Worm (Caenorhabditis elegans): ENCODE results near the gene ZK154.4.

ZK154.4 gene

DNA sequence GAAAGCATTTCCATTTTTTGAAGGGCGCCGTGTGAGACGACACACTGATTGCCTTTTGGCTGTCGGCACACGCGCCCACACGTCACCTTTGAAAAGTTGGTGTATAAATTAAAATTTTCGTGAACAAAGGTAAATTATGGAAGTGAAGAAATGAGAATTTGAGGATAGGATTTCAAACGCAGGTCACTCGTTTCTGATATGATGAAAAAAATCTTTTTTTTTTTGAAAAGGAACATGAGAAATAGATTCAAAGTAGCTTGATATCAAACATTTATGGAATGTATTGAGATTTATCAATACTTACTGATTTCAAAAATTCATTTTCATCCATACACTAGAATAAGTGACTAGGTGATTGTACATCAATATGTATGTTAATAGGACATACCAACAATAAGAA lies 35.3 kb upstream of the ZK154.4 start:
- TF ChIP-seq sea-2 (GFP tag; optimal IDR thresholded peaks at IDR 0.05) = no peak
- TF ChIP-seq nhr-28 (tag; optimal IDR thresholded peaks at IDR 0.05) = no peak
- no peak for TF ChIP-seq tbx-2 (tag; optimal IDR thresholded peaks at IDR 0.05)
- TF ChIP-seq pqm-1 (tag; optimal IDR thresholded peaks at IDR 0.05) = no peak
- no peak for TF ChIP-seq nfya-1 (tag; optimal IDR thresholded peaks at IDR 0.05; ENCODE audit: insufficient read depth)
- no peak for TF ChIP-seq fos-1 (tag; optimal IDR thresholded peaks at IDR 0.05)
- no peak for TF ChIP-seq pha-4 (tag; optimal IDR thresholded peaks at IDR 0.05)

DNA sequence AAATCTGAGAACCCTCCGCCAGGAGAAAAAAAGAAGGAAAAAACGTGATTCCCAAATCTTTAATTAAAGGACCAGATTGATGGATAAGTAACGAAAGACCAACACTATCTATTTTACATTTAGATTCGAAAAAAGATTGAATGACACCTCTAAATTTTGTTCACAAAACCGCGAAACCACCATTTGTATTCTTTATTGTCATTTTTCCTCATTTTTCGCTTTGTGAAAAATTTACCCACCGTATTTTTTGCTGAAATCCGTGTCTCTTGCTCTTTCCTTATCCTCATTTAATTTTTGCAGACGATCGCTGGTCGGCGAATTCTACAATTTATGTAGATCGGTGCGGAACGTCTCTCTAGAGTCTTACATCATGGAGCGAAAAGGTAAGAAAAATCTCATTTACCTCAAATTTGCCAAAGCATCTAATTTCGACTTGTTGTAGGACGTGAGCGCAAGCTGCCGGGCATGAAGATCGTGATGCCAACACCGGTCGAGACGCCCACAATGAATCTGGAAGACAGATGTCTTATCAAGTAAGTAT lies 34.3 kb upstream of the ZK154.4 start, which contains the start of the genes sek-1 and R03G5.6:
TSS of gene sek-1 (plus strand) at position 301 of the 541 bp plus-strand sequence.
TSS of gene R03G5.6 (minus strand) at position 491 of the 541 bp plus-strand sequence.
- TF ChIP-seq ceh-82 (tag; optimal IDR thresholded peaks at IDR 0.05) (no peak), nhr-28 (tag; optimal IDR thresholded peaks at IDR 0.05) (no peak), nhr-67 (tag; optimal IDR thresholded peaks at IDR 0.05) (no peak), nhr-25 (tag; optimal IDR thresholded peaks at IDR 0.05) (no peak), ceh-16 (tag; optimal IDR thresholded peaks at IDR 0.05) (no peak), jun-1 (tag; optimal IDR thresholded peaks at IDR 0.05) (no peak), sea-2 (GFP tag; optimal IDR thresholded peaks at IDR 0.05) (no peak), nhr-76 (tag; optimal IDR thresholded peaks at IDR 0.05) (no peak), elt-3 (tag; optimal IDR thresholded peaks at IDR 0.05) (no peak), zag-1 (tag; optimal IDR thresholded peaks at IDR 0.05) (no peak), tbx-2 (tag; optimal IDR thresholded peaks at IDR 0.05) (no peak), nhr-77 (tag; optimal IDR thresholded peaks at IDR 0.05) (no peak), elt-1 (tag; optimal IDR thresholded peaks at IDR 0.05) (no peak), lin-15B (tag; optimal IDR thresholded peaks at IDR 0.05) (no peak), pha-4 (tag; optimal IDR thresholded peaks at IDR 0.05) (no peak)

DNA sequence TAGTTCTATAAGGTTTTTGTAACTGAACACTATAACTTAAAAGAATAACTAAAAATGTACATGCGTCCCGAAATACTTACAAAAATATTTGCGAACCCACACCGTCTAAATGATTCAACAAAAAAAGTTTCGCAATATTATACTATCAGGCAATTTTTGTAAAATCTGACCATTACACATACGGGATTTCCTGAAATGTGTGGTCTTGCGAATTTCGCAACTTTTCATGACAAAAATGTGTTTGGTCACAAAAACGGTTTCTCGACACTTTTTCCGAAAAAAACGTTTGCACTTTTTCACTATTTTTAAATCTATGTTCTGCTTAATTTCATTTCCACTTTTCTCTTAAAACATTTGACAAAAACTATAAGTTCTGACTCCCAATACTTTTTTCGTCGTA lies 33.0 kb upstream of the ZK154.4 start:
- TF ChIP-seq ceh-16 (tag; optimal IDR thresholded peaks at IDR 0.05) = no peak
- TF ChIP-seq snpc-4 (tag; optimal IDR thresholded peaks at IDR 0.05) = no peak
- no peak for TF ChIP-seq nhr-76 (tag; optimal IDR thresholded peaks at IDR 0.05)
- TF ChIP-seq nhr-25 (tag; optimal IDR thresholded peaks at IDR 0.05) = no peak
- no peak for TF ChIP-seq nhr-28 (tag; optimal IDR thresholded peaks at IDR 0.05)

DNA sequence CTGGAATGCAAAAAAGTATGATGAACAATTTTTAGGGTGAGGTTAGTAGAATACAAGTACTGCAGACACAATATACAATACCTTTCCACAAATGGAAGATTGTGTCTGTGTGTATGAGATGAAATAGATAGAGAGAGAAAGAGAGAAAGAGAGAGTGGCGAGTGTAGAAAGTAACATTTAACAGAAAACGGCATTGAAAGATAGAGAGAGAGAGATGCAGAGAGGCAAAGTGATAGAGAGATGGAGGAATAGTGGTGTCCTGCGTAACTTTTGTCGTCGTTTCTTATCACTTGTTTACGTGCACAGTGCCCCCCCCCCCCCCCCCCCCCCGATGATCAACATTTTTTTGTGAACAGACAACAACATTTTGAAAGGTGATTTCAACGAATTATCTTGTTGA lies 32.5 kb upstream of the ZK154.4 start:
- TF ChIP-seq mml-1 (tag; optimal IDR thresholded peaks at IDR 0.05) = no peak
- TF ChIP-seq elt-3 (tag; optimal IDR thresholded peaks at IDR 0.05) = no peak
- TF ChIP-seq egl-5 (tag; optimal IDR thresholded peaks at IDR 0.05) = no peak
- peak; percentile 62 for TF ChIP-seq nhr-25 (tag; optimal IDR thresholded peaks at IDR 0.05)
- TF ChIP-seq nhr-12 (tag; optimal IDR thresholded peaks at IDR 0.05) = no peak
- peak; percentile 88 for TF ChIP-seq elt-2 (tag; optimal IDR thresholded peaks at IDR 0.05)
- peak; percentile 21 for TF ChIP-seq nfya-1 (tag; optimal IDR thresholded peaks at IDR 0.05; ENCODE audit: insufficient read depth)
- TF ChIP-seq tbx-2 (tag; optimal IDR thresholded peaks at IDR 0.05) = no peak
- peak; percentile 71 for TF ChIP-seq pha-4 (tag; optimal IDR thresholded peaks at IDR 0.05)
- no peak for TF ChIP-seq nhr-11 (tag; optimal IDR thresholded peaks at IDR 0.05)
- TF ChIP-seq ztf-4 (tag; optimal IDR thresholded peaks at IDR 0.05) = no peak
- no peak for TF ChIP-seq lin-39 (tag; optimal IDR thresholded peaks at IDR 0.05)
- TF ChIP-seq fkh-10 (GFP tag; optimal IDR thresholded peaks at IDR 0.05) = no peak
- no peak for TF ChIP-seq unc-62 (GFP tag; optimal IDR thresholded peaks at IDR 0.05)
- no peak for TF ChIP-seq aly-2 (tag; optimal IDR thresholded peaks at IDR 0.05)
- no peak for TF ChIP-seq snpc-4 (tag; optimal IDR thresholded peaks at IDR 0.05)
- no peak for TF ChIP-seq fos-1 (tag; optimal IDR thresholded peaks at IDR 0.05)
- TF ChIP-seq mdl-1 (tag; optimal IDR thresholded peaks at IDR 0.05) = no peak
- TF ChIP-seq nhr-76 (tag; optimal IDR thresholded peaks at IDR 0.05) = no peak
- TF ChIP-seq jun-1 (tag; optimal IDR thresholded peaks at IDR 0.05) = peak; percentile 34
- no peak for TF ChIP-seq unc-39 (tag; optimal IDR thresholded peaks at IDR 0.05)
- no peak for TF ChIP-seq ama-1 (optimal IDR thresholded peaks at IDR 0.05)
- no peak for TF ChIP-seq ztf-11 (tag; optimal IDR thresholded peaks at IDR 0.05)
- no peak for TF ChIP-seq nhr-237 (tag; optimal IDR thresholded peaks at IDR 0.05)
- no peak for TF ChIP-seq ceh-9 (tag; optimal IDR thresholded peaks at IDR 0.05)
- no peak for TF ChIP-seq nhr-43 (tag; optimal IDR thresholded peaks at IDR 0.05; ENCODE audit: poor library complexity, severe bottlenecking)
- TF ChIP-seq skn-1 (tag; optimal IDR thresholded peaks at IDR 0.05) = no peak
- no peak for TF ChIP-seq fkh-2 (tag; optimal IDR thresholded peaks at IDR 0.05)
- TF ChIP-seq ceh-82 (tag; optimal IDR thresholded peaks at IDR 0.05) = no peak
- TF ChIP-seq nhr-23 (tag; optimal IDR thresholded peaks at IDR 0.05) = peak; percentile 67
- TF ChIP-seq ZK546.5 (tag; optimal IDR thresholded peaks at IDR 0.05) = no peak
- no peak for TF ChIP-seq nhr-67 (tag; optimal IDR thresholded peaks at IDR 0.05)
- TF ChIP-seq eor-1 (tag; optimal IDR thresholded peaks at IDR 0.05) = no peak
- TF ChIP-seq R02D3.7 (tag; optimal IDR thresholded peaks at IDR 0.05) = no peak
- TF ChIP-seq lin-15B (tag; optimal IDR thresholded peaks at IDR 0.05) = no peak
- TF ChIP-seq pqm-1 (tag; optimal IDR thresholded peaks at IDR 0.05) = peak; percentile 86
- TF ChIP-seq ceh-16 (tag; optimal IDR thresholded peaks at IDR 0.05) = no peak
- no peak for TF ChIP-seq sea-2 (GFP tag; optimal IDR thresholded peaks at IDR 0.05)
- no peak for TF ChIP-seq daf-12 (tag; optimal IDR thresholded peaks at IDR 0.05)
- TF ChIP-seq lsy-12 (tag; optimal IDR thresholded peaks at IDR 0.05) = no peak
- TF ChIP-seq zag-1 (tag; optimal IDR thresholded peaks at IDR 0.05) = no peak
- TF ChIP-seq elt-1 (tag; optimal IDR thresholded peaks at IDR 0.05) = no peak

Measured in whole organism, L3 larva.